Worm (Caenorhabditis elegans): Measurements from ENCODE around the gene lgc-44.
A peak's percentile ranks its signal among the peaks of the same experiment; 100 is the strongest.

The lgc-44 gene

DNA sequence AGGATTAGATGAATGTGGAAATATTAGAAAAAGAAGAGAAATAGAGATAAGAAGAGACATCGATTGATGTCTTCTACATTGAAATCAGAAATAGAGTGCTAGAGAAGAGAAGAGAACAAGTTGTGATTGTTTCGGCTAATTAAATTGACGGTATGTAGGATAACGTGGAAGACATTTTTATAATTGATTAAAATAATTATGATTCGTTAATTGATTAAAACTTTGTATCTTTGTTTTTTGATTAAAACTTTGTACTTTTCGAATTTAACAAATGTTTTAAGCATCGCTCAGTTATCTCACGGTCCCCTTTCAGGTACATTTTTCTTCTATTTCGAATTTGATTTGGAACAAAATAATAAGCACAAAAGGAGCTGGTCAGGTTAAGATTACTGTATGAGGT is at the start of gene lgc-44:
TSS of gene lgc-44 (minus strand) at position 101 of the 400 bp plus-strand sequence.
- TF ChIP-seq mbf-1 (tag; optimal IDR thresholded peaks at IDR 0.05) (no peak), dmd-4 (tag; optimal IDR thresholded peaks at IDR 0.05) (no peak), nhr-237 (tag; optimal IDR thresholded peaks at IDR 0.05) (no peak), ZK546.5 (tag; optimal IDR thresholded peaks at IDR 0.05) (no peak), ztf-1 (GFP tag; conservative IDR thresholded peaks at IDR 0.05) (no peak), sem-4 (tag; optimal IDR thresholded peaks at IDR 0.05) (no peak), unc-62 (GFP tag; optimal IDR thresholded peaks at IDR 0.05) (no peak), lin-13 (GFP tag; optimal IDR thresholded peaks at IDR 0.05) (no peak)

- TF ChIP-seq unc-39 (tag; optimal IDR thresholded peaks at IDR 0.05) (no peak), fos-1 (tag; optimal IDR thresholded peaks at IDR 0.05) (peak; percentile 36)
Measured at ce11 chrV:11716930-11717329, 44.5 kb upstream of the lgc-44 start.

DNA sequence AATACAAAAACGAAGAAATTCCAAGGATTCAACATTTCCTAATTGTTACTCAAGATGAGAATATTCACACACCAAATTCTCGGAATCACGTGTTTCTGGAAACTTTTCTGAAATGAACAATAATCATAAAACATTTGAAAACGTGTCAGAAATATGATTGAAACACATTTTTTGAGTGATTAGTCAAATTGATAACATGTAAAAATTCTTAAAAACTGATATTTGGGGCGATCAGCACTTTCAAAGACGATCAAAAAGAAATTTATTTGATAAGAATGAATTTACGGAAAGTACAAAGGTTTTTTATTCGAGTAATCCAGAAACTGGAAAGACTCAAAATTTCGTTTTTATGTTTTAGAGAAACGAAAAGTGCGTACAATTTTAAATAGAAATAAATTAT is 43.4 kb upstream of the lgc-44 start, which contains the start of gene tre-3:
TSS of gene tre-3 (minus strand) at position 107 of the 400 bp plus-strand sequence.
- TF ChIP-seq ztf-1 (GFP tag; conservative IDR thresholded peaks at IDR 0.05): no peak
- no peak for TF ChIP-seq nhr-237 (tag; optimal IDR thresholded peaks at IDR 0.05)
- TF ChIP-seq nhr-25 (tag; optimal IDR thresholded peaks at IDR 0.05): no peak
- no peak for TF ChIP-seq alr-1 (tag; optimal IDR thresholded peaks at IDR 0.05)
- TF ChIP-seq peb-1 (tag; optimal IDR thresholded peaks at IDR 0.05): no peak
- no peak for TF ChIP-seq aly-2 (tag; optimal IDR thresholded peaks at IDR 0.05)
- no peak for TF ChIP-seq F13H6.1 (tag; optimal IDR thresholded peaks at IDR 0.05)
- TF ChIP-seq sma-3 (GFP tag; optimal IDR thresholded peaks at IDR 0.05): no peak
- TF ChIP-seq elt-1 (tag; optimal IDR thresholded peaks at IDR 0.05): no peak
- TF ChIP-seq unc-55 (GFP tag; optimal IDR thresholded peaks at IDR 0.05): no peak
- no peak for TF ChIP-seq C34F6.9 (tag; optimal IDR thresholded peaks at IDR 0.05)
- TF ChIP-seq unc-62 (GFP tag; optimal IDR thresholded peaks at IDR 0.05): no peak
- no peak for TF ChIP-seq ztf-4 (tag; optimal IDR thresholded peaks at IDR 0.05)
- no peak for TF ChIP-seq crh-2 (tag; optimal IDR thresholded peaks at IDR 0.05)
- TF ChIP-seq lin-13 (GFP tag; optimal IDR thresholded peaks at IDR 0.05): no peak
- no peak for TF ChIP-seq lin-11 (tag; optimal IDR thresholded peaks at IDR 0.05)
- no peak for TF ChIP-seq snpc-4 (tag; optimal IDR thresholded peaks at IDR 0.05)
- no peak for TF ChIP-seq sem-4 (tag; optimal IDR thresholded peaks at IDR 0.05)
- TF ChIP-seq ZK546.5 (tag; optimal IDR thresholded peaks at IDR 0.05): no peak
- TF ChIP-seq Y55F3AM.14 (GFP tag; optimal IDR thresholded peaks at IDR 0.05): no peak

DNA sequence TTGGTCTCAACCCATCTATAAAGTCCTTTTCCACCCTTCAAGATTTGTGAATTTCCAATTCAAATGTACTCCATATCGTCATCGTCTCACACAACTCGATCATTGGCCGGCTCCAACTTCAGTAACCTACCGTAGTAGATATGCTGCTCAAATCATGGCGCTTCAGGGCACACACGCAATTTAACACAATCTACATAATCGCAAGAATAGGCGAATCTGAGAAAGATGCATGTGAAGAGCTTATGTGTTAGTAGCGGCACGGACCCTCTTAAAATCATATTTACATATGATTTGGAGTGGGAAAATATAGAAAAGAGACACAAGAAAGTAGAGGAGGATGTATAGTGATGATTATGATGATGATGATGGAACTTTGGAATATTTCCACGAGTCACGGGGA is 39.4 kb upstream of the lgc-44 start:
- TF ChIP-seq snpc-4 (tag; optimal IDR thresholded peaks at IDR 0.05) (no peak), mab-5 (tag; optimal IDR thresholded peaks at IDR 0.05) (no peak), ceh-16 (tag; optimal IDR thresholded peaks at IDR 0.05) (no peak)

- no peak for TF ChIP-seq elt-1 (tag; optimal IDR thresholded peaks at IDR 0.05)
- no peak for TF ChIP-seq sma-3 (GFP tag; optimal IDR thresholded peaks at IDR 0.05)
- TF ChIP-seq F13H6.1 (tag; optimal IDR thresholded peaks at IDR 0.05): no peak
- TF ChIP-seq zag-1 (tag; optimal IDR thresholded peaks at IDR 0.05): no peak
- no peak for TF ChIP-seq C34F6.9 (tag; optimal IDR thresholded peaks at IDR 0.05)
- TF ChIP-seq nhr-23 (tag; optimal IDR thresholded peaks at IDR 0.05): no peak
- TF ChIP-seq aly-2 (tag; optimal IDR thresholded peaks at IDR 0.05): no peak
- no peak for TF ChIP-seq dmd-4 (tag; optimal IDR thresholded peaks at IDR 0.05)
- no peak for TF ChIP-seq Y55F3AM.14 (GFP tag; optimal IDR thresholded peaks at IDR 0.05)
- TF ChIP-seq lin-13 (GFP tag; optimal IDR thresholded peaks at IDR 0.05): no peak
- no peak for TF ChIP-seq fos-1 (tag; optimal IDR thresholded peaks at IDR 0.05)
- TF ChIP-seq lin-11 (tag; optimal IDR thresholded peaks at IDR 0.05): no peak
- no peak for TF ChIP-seq nhr-237 (tag; optimal IDR thresholded peaks at IDR 0.05)
- TF ChIP-seq unc-62 (GFP tag; optimal IDR thresholded peaks at IDR 0.05): no peak
- no peak for TF ChIP-seq peb-1 (tag; optimal IDR thresholded peaks at IDR 0.05)
- TF ChIP-seq lsy-2 (tag; optimal IDR thresholded peaks at IDR 0.05): no peak
- no peak for TF ChIP-seq ceh-16 (tag; optimal IDR thresholded peaks at IDR 0.05)
- TF ChIP-seq nhr-129 (tag; optimal IDR thresholded peaks at IDR 0.05): no peak
Measured at ce11 chrV:11706353-11706752, 34.0 kb upstream of the lgc-44 start.

ce11 chrV:11705399-11705798 is 33.0 kb upstream of the lgc-44 start, which contains the start of gene ceh-32:
ceh-32 (minus strand) TSS chrV:11705400.
- no peak for TF ChIP-seq nhr-237 (tag; optimal IDR thresholded peaks at IDR 0.05)
- no peak for TF ChIP-seq snpc-4 (tag; optimal IDR thresholded peaks at IDR 0.05)
- TF ChIP-seq lin-39 (tag; optimal IDR thresholded peaks at IDR 0.05): no peak
- no peak for TF ChIP-seq peb-1 (tag; optimal IDR thresholded peaks at IDR 0.05)
- TF ChIP-seq mdl-1 (tag; optimal IDR thresholded peaks at IDR 0.05): no peak
- no peak for TF ChIP-seq elt-3 (tag; optimal IDR thresholded peaks at IDR 0.05)
- TF ChIP-seq sma-3 (GFP tag; optimal IDR thresholded peaks at IDR 0.05): no peak
- TF ChIP-seq skn-1 (tag; optimal IDR thresholded peaks at IDR 0.05): no peak
- no peak for TF ChIP-seq unc-55 (GFP tag; optimal IDR thresholded peaks at IDR 0.05)
- TF ChIP-seq nhr-23 (tag; optimal IDR thresholded peaks at IDR 0.05): no peak
- TF ChIP-seq fos-1 (tag; optimal IDR thresholded peaks at IDR 0.05): no peak
- no peak for TF ChIP-seq blmp-1 (tag; optimal IDR thresholded peaks at IDR 0.05; ENCODE audit: insufficient read depth)
- TF ChIP-seq dmd-4 (tag; optimal IDR thresholded peaks at IDR 0.05): no peak
- TF ChIP-seq mab-5 (tag; optimal IDR thresholded peaks at IDR 0.05): no peak
